Fruit fly (Drosophila melanogaster) whole organism, embryonic: ENCODE results near the gene fz4.
A peak's percentile ranks its signal among the peaks of the same experiment; 100 is the strongest.

Experiments used
- Abd-B ChIP-seq: fragments of 200-800 bp; sonication (Bioruptor generic); optimal IDR thresholded peaks from 2 replicates; lab custom pipeline; 2018; ENCODE audit warnings: missing biosample characterization, mild to moderate bottlenecking, missing genetic modification characterization, moderate library complexity
- BtbVII ChIP-seq: fragments of 200-800 bp; sonication (Bioruptor generic); optimal IDR thresholded peaks from 3 replicates; lab custom pipeline; 2017; ENCODE audit warnings: missing biosample characterization, mild to moderate bottlenecking, missing genetic modification characterization
- Bteb2 ChIP-seq: fragments of 200-800 bp; sonication (Bioruptor generic); optimal IDR thresholded peaks from 2 replicates; lab custom pipeline; 2016; ENCODE audit warnings: missing biosample characterization, missing genetic modification characterization
- CG10209 ChIP-seq: fragments of 200-800 bp; sonication (Bioruptor generic); optimal IDR thresholded peaks from 3 replicates; lab custom pipeline; 2017; ENCODE audit warnings: missing biosample characterization, mild to moderate bottlenecking, missing genetic modification characterization, missing genetic modification reagents
- CG10267 ChIP-seq: fragments of 200-800 bp; sonication (Bioruptor generic); optimal IDR thresholded peaks from 2 replicates; lab custom pipeline; 2018; ENCODE audit warnings: missing biosample characterization, mild to moderate bottlenecking, missing genetic modification characterization, moderate library complexity
- CG12236 ChIP-seq: fragments of 200-800 bp; sonication (Bioruptor generic); optimal IDR thresholded peaks from 2 replicates; lab custom pipeline; 2016; ENCODE audit warnings: missing biosample characterization, missing genetic modification characterization
- CG1233 ChIP-seq: fragments of 200-800 bp; sonication (Bioruptor generic); optimal IDR thresholded peaks from 4 replicates; lab custom pipeline; 2018; ENCODE audit warnings: missing biosample characterization, mild to moderate bottlenecking, missing genetic modification characterization
- CG16779 ChIP-seq: fragments of 200-800 bp; sonication (Bioruptor generic); IDR thresholded peaks from 2 replicates; pipeline ENCODE4 v1.3.6; 2022; ENCODE audit warnings: missing biosample characterization, missing genetic modification characterization
- CG17385 ChIP-seq: fragments of 200-800 bp; sonication (Bioruptor generic); optimal IDR thresholded peaks from 3 replicates; lab custom pipeline; 2018; ENCODE audit warnings: missing biosample characterization, mild to moderate bottlenecking, missing genetic modification characterization
- CG17912 ChIP-seq: fragments of 200-800 bp; sonication (Bioruptor generic); optimal IDR thresholded peaks from 2 replicates; lab custom pipeline; 2018; ENCODE audit warnings: missing biosample characterization, mild to moderate bottlenecking, missing genetic modification characterization
- CG2202 ChIP-seq: fragments of 200-800 bp; sonication (Bioruptor generic); optimal IDR thresholded peaks from 2 replicates; lab custom pipeline; 2018; ENCODE audit warnings: missing biosample characterization, mild to moderate bottlenecking, missing genetic modification characterization
- CG2875 ChIP-seq: fragments of 200-800 bp; sonication (Bioruptor generic); optimal IDR thresholded peaks from 2 replicates; lab custom pipeline; 2017; ENCODE audit warnings: missing biosample characterization, mild to moderate bottlenecking, missing genetic modification characterization, missing genetic modification reagents
- CG30020 ChIP-seq: fragments of 200-800 bp; optimal IDR thresholded peaks from 2 replicates; lab custom pipeline; 2019; ENCODE audit warnings: missing biosample characterization, mild to moderate bottlenecking, missing genetic modification characterization, moderate library complexity
- CG34224 ChIP-seq: fragments of 200-800 bp; sonication (Bioruptor generic); IDR thresholded peaks from 3 replicates; pipeline ENCODE4 v1.3.6; 2022; ENCODE audit warnings: missing biosample characterization, missing genetic modification characterization; ENCODE audit not compliant: partially characterized antibody
- CG43689 ChIP-seq: fragments of 200-800 bp; sonication (Bioruptor generic); IDR thresholded peaks from 2 replicates; pipeline ENCODE4 v1.3.6; 2022; ENCODE audit warnings: missing biosample characterization, missing genetic modification characterization
- CG9797 ChIP-seq: fragments of 200-800 bp; sonication (Bioruptor generic); optimal IDR thresholded peaks from 3 replicates; lab custom pipeline; 2018; ENCODE audit warnings: missing biosample characterization, mild to moderate bottlenecking, missing genetic modification characterization
- CG9817 ChIP-seq: fragments of 200-800 bp; sonication (Bioruptor generic); optimal IDR thresholded peaks from 2 replicates; lab custom pipeline; 2018; ENCODE audit warnings: missing biosample characterization, mild to moderate bottlenecking, missing genetic modification characterization, moderate library complexity
- CrebB ChIP-seq: fragments of 200-800 bp; sonication (Bioruptor generic); optimal IDR thresholded peaks from 3 replicates; lab custom pipeline; 2018; ENCODE audit warnings: missing biosample characterization, mild to moderate bottlenecking, missing genetic modification characterization
- Dfd ChIP-seq, 2 experiments: fragments of >200 bp; optimal IDR thresholded peaks; 2 replicates each; lab custom pipeline; 2017; ENCODE audit warnings: missing biosample characterization in 2 of 2, missing genetic modification characterization in 2 of 2
- Fer2 ChIP-seq: fragments of 200-800 bp; sonication (Bioruptor generic); optimal IDR thresholded peaks from 2 replicates; lab custom pipeline; 2018; ENCODE audit warnings: missing biosample characterization, mild to moderate bottlenecking, missing genetic modification characterization, moderate library complexity
- HLH4C ChIP-seq: fragments of 200-800 bp; sonication (Bioruptor generic); IDR thresholded peaks from 3 replicates; pipeline ENCODE4 v1.3.6; 2022; ENCODE audit warnings: missing biosample characterization, missing genetic modification characterization; ENCODE audit not compliant: partially characterized antibody
- Hr39 ChIP-seq: fragments of >200 bp; optimal IDR thresholded peaks from 2 replicates; lab custom pipeline; 2017
- Hr51 ChIP-seq, 2 experiments: fragments of 200-800 bp; sonication (Bioruptor generic); optimal IDR thresholded peaks; 2 replicates in 1 of 2; 3 replicates in 1 of 2; lab custom pipeline; 2016 to 2018; ENCODE audit warnings: missing biosample characterization in 2 of 2, missing genetic modification characterization in 2 of 2, mild to moderate bottlenecking in 1 of 2, moderate library complexity in 1 of 2
- Jarid2 ChIP-seq: fragments of 200-800 bp; sonication (Bioruptor generic); optimal IDR thresholded peaks from 3 replicates; lab custom pipeline; 2017; ENCODE audit warnings: mild to moderate bottlenecking, missing biosample characterization, missing genetic modification reagents, missing genetic modification characterization
- Kr ChIP-seq: fragments of 200-800 bp; sonication (Bioruptor generic); optimal IDR thresholded peaks from 2 replicates; lab custom pipeline; 2017; ENCODE audit warnings: missing biosample characterization, mild to moderate bottlenecking, missing genetic modification characterization
- MBD-R2 ChIP-seq: fragments of 200-800 bp; sonication (Bioruptor generic); IDR thresholded peaks from 2 replicates; pipeline ENCODE4 v1.3.6; 2022; ENCODE audit warnings: missing biosample characterization, missing genetic modification characterization
- Mad ChIP-seq: fragments of 200-800 bp; sonication (Bioruptor generic); optimal IDR thresholded peaks from 2 replicates; lab custom pipeline; 2016; ENCODE audit warnings: missing biosample characterization, missing genetic modification characterization
- Med ChIP-seq: fragments of 200-800 bp; sonication (Bioruptor generic); peaks from one replicate; lab custom pipeline; 2016; ENCODE audit warnings: missing biosample characterization, missing genetic modification characterization, mild to moderate bottlenecking, inconsistent platforms, moderate library complexity
- Oaz ChIP-seq: fragments of 200-800 bp; sonication (Bioruptor generic); IDR thresholded peaks from 2 replicates; pipeline ENCODE4 v1.3.6; 2022; ENCODE audit warnings: missing biosample characterization, missing genetic modification characterization
- Sry-β ChIP-seq: fragments of 200-800 bp; sonication (Bioruptor generic); optimal IDR thresholded peaks from 2 replicates; lab custom pipeline; 2018; ENCODE audit warnings: missing biosample characterization, mild to moderate bottlenecking, missing genetic modification characterization, moderate library complexity
- Sry-δ ChIP-seq: fragments of 200-800 bp; sonication (Bioruptor generic); optimal IDR thresholded peaks from 2 replicates; lab custom pipeline; 2016; ENCODE audit warnings: missing biosample characterization, missing genetic modification characterization
- Stat92E ChIP-seq, 3 experiments: fragments of >200 bp in 2 of 3; fragments of 200-800 bp in 1 of 3; sonication (Bioruptor generic) in 1 of 3; optimal IDR thresholded peaks; 2 replicates each; lab custom pipeline; 2017 to 2019; ENCODE audit warnings: missing biosample characterization in 3 of 3, missing genetic modification characterization in 3 of 3, mild to moderate bottlenecking in 1 of 3, moderate library complexity in 1 of 3
- amos ChIP-seq: fragments of 200-800 bp; sonication (Bioruptor generic); IDR thresholded peaks from 2 replicates; pipeline ENCODE4 v1.3.6; 2022; ENCODE audit warnings: missing biosample characterization, missing genetic modification characterization; ENCODE audit not compliant: partially characterized antibody
- btn ChIP-seq: fragments of 200-800 bp; sonication (Bioruptor generic); optimal IDR thresholded peaks from 2 replicates; lab custom pipeline; 2016; ENCODE audit warnings: missing biosample characterization, missing genetic modification characterization
- chn ChIP-seq: fragments of 200-800 bp; sonication (Bioruptor generic); optimal IDR thresholded peaks from 2 replicates; lab custom pipeline; 2016; ENCODE audit warnings: missing biosample characterization, missing genetic modification characterization
- dimm ChIP-seq: fragments of 200-800 bp; sonication (Bioruptor generic); IDR thresholded peaks from 2 replicates; pipeline ENCODE4 v1.3.6; 2022; ENCODE audit warnings: missing biosample characterization, missing genetic modification characterization
- fru ChIP-seq: fragments of >200 bp; optimal IDR thresholded peaks from 2 replicates; lab custom pipeline; 2017
- gem ChIP-seq: fragments of 200-800 bp; sonication (Bioruptor generic); optimal IDR thresholded peaks from 2 replicates; lab custom pipeline; 2019; ENCODE audit warnings: missing biosample characterization, mild to moderate bottlenecking, missing genetic modification characterization, moderate library complexity
- gsb ChIP-seq: fragments of 200-800 bp; sonication (Bioruptor generic); IDR thresholded peaks from 2 replicates; pipeline ENCODE4 v1.3.6; 2022; ENCODE audit warnings: missing biosample characterization, missing genetic modification characterization
- gsb-n ChIP-seq: fragments of 200-800 bp; sonication (Bioruptor generic); optimal IDR thresholded peaks from 3 replicates; lab custom pipeline; 2018; ENCODE audit warnings: missing biosample characterization, mild to moderate bottlenecking, missing genetic modification characterization
- ham ChIP-seq: fragments of 200-800 bp; sonication (Bioruptor generic); IDR thresholded peaks from 2 replicates; pipeline ENCODE4 v1.3.6; 2022; ENCODE audit warnings: missing biosample characterization, missing genetic modification characterization
- hth ChIP-seq: fragments of >200 bp; optimal IDR thresholded peaks from 2 replicates; lab custom pipeline; 2017; ENCODE audit warnings: inconsistent platforms
- repo ChIP-seq: fragments of 200-800 bp; sonication (Bioruptor generic); optimal IDR thresholded peaks from 2 replicates; lab custom pipeline; 2016; ENCODE audit warnings: missing biosample characterization, missing genetic modification characterization
- sc ChIP-seq, 3 experiments: fragments of >200 bp in 2 of 3; fragments of 200-800 bp in 1 of 3; sonication (Bioruptor generic) in 1 of 3; optimal IDR thresholded peaks; 2 replicates in 2 of 3; 3 replicates in 1 of 3; lab custom pipeline; 2017; ENCODE audit warnings: mild to moderate bottlenecking in 1 of 3, missing biosample characterization in 1 of 3, missing genetic modification characterization in 1 of 3, missing genetic modification reagents in 1 of 3
- so ChIP-seq: fragments of 200-800 bp; sonication (Bioruptor generic); IDR thresholded peaks from 3 replicates; pipeline ENCODE4 v1.3.6; 2022; ENCODE audit warnings: missing biosample characterization, missing genetic modification characterization
- sob ChIP-seq: fragments of 200-800 bp; sonication (Bioruptor generic); IDR thresholded peaks from 2 replicates; pipeline ENCODE4 v1.3.6; 2022; ENCODE audit warnings: missing biosample characterization, missing genetic modification characterization
- sqz ChIP-seq: fragments of 200-800 bp; sonication (Bioruptor generic); optimal IDR thresholded peaks from 3 replicates; lab custom pipeline; 2018; ENCODE audit warnings: missing biosample characterization, mild to moderate bottlenecking, missing genetic modification characterization
- trh ChIP-seq: fragments of 200-800 bp; sonication (Bioruptor generic); optimal IDR thresholded peaks from 2 replicates; lab custom pipeline; 2016; ENCODE audit warnings: missing biosample characterization, missing genetic modification characterization
- tup ChIP-seq: fragments of 200-800 bp; sonication (Bioruptor generic); optimal IDR thresholded peaks from 2 replicates; lab custom pipeline; 2016; ENCODE audit warnings: missing biosample characterization, mild to moderate bottlenecking, missing genetic modification characterization, moderate library complexity
- unpg ChIP-seq: fragments of 200-800 bp; sonication (Bioruptor generic); optimal IDR thresholded peaks from 3 replicates; lab custom pipeline; 2018; ENCODE audit warnings: missing biosample characterization, mild to moderate bottlenecking, missing genetic modification characterization, moderate library complexity
- zen ChIP-seq: fragments of 200-800 bp; sonication (Bioruptor generic); optimal IDR thresholded peaks from 3 replicates; lab custom pipeline; 2018; ENCODE audit warnings: missing biosample characterization, mild to moderate bottlenecking, missing genetic modification characterization, moderate library complexity

The fz4 gene

DNA sequence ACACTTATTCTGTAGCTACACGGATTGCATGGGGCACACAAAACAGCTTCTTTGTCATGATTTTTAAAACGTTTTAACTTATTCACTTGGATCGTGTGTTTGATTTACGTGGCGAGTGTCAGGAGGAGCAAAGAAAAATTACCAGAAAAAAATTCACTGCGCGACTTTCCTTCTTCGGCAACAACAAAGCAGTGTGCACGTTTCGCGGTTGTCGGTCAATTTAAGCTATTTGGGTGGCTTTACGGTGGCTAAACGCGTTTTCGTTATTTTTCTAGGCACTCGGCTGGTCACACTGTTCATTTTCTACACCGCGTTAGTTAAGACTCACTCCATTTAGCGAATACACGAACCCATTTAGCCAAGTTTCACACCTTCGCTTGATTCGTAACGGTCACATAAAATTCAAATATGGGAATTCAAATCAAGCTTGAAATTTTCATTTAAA lies 12.2 kb downstream of the fz4 start, which contains the start of gene Sxl (continued):
- peak; percentile 35 for TF ChIP-seq zen (tag; lab: Kevin White, UChicago)
- TF ChIP-seq Sry-β (GFP tag; lab: Kevin White, UChicago), result no peak
- TF ChIP-seq Abd-B (GFP tag; lab: Kevin White, UChicago), result peak; percentile 55
- TF ChIP-seq CG2875 (GFP tag; lab: Kevin White, UChicago), result no peak
- TF ChIP-seq Mad (GFP tag; lab: Kevin White, UChicago), result peak; percentile 8
- TF ChIP-seq unpg (GFP tag; lab: Kevin White, UChicago), result peak; percentile 20
- TF ChIP-seq CG34224 (GFP tag; lab: Robert Waterston, UW), result peak; percentile 34; the same call in 1 of the 3 replicates
- no peak for TF ChIP-seq tup (GFP tag; lab: Kevin White, UChicago)
- TF ChIP-seq CrebB (tag; lab: Kevin White, UChicago), result peak; percentile 51
- TF ChIP-seq Jarid2 (GFP tag; lab: Kevin White, UChicago), result peak; percentile 61
- TF ChIP-seq Hr39 (lab: Kevin White, UChicago), result no peak
- TF ChIP-seq sob, result peak; percentile 41
- TF ChIP-seq Bteb2 (GFP tag; lab: Kevin White, UChicago), result no peak
- peak; percentile 29 for TF ChIP-seq repo
- no peak for TF ChIP-seq CG16779 (GFP tag; lab: Robert Waterston, UW)
- peak; percentile 61 for TF ChIP-seq Sry-δ (GFP tag; lab: Kevin White, UChicago)
- TF ChIP-seq trh, result no peak
- peak; percentile 37 for TF ChIP-seq CG17912 (GFP tag; lab: Kevin White, UChicago)
- peak; percentile 92 for TF ChIP-seq Med
- TF ChIP-seq Fer2, result no peak
- no peak for TF ChIP-seq HLH4C (GFP tag; lab: Robert Waterston, UW)
- no peak for TF ChIP-seq Kr (GFP tag; lab: Kevin White, UChicago)
- peak; percentile 77 for TF ChIP-seq gsb-n (tag; lab: Kevin White, UChicago)
- TF ChIP-seq Dfd (GFP tag; optimal IDR thresholded peaks at IDR 0.05; lab: Kevin White, UChicago), result no peak
- TF ChIP-seq Oaz, result no peak
- TF ChIP-seq CG2202 (tag; lab: Kevin White, UChicago), result peak; percentile 29
- no peak for TF ChIP-seq fru (lab: Kevin White, UChicago)
- peak; percentile 48; the same call in 1 of the 2 replicates for TF ChIP-seq amos
- TF ChIP-seq Stat92E (GFP tag; optimal IDR thresholded peaks at IDR 0.05; lab: Kevin White, UChicago), result peak in 1 of 3 experiments; percentile 44
- no peak for TF ChIP-seq CG12236 (GFP tag; lab: Kevin White, UChicago)
- no peak for TF ChIP-seq chn (GFP tag; lab: Kevin White, UChicago)
- TF ChIP-seq dimm (GFP tag; lab: Robert Waterston, UW), result no peak
- TF ChIP-seq CG10209 (GFP tag; lab: Kevin White, UChicago), result no peak
- TF ChIP-seq CG1233 (GFP tag; lab: Kevin White, UChicago), result peak; percentile 1
- TF ChIP-seq CG17385 (GFP tag; lab: Kevin White, UChicago), result peak; percentile 39
- peak; percentile 73 for TF ChIP-seq CG10267 (tag; lab: Kevin White, UChicago)
- peak; percentile 99 for TF ChIP-seq CG9797 (GFP tag; lab: Kevin White, UChicago)
- no peak for TF ChIP-seq CG9817
- no peak for TF ChIP-seq gsb (GFP tag; lab: Robert Waterston, UW)
- no peak for TF ChIP-seq CG30020
- TF ChIP-seq so (GFP tag; lab: Robert Waterston, UW), result no peak
- no peak for TF ChIP-seq hth (lab: Kevin White, UChicago)
- no peak for TF ChIP-seq sc (optimal IDR thresholded peaks at IDR 0.05; lab: Kevin White, UChicago)
- TF ChIP-seq sc (GFP tag; optimal IDR thresholded peaks at IDR 0.05; lab: Kevin White, UChicago), result no peak
- no peak for TF ChIP-seq MBD-R2 (GFP tag; lab: Robert Waterston, UW)
- TF ChIP-seq sqz (GFP tag; lab: Kevin White, UChicago), result no peak
- TF ChIP-seq ham (GFP tag; lab: Robert Waterston, UW), result no peak
- TF ChIP-seq btn, result no peak
- TF ChIP-seq gem (tag; lab: Kevin White, UChicago), result no peak
- TF ChIP-seq Hr51 (GFP tag; optimal IDR thresholded peaks at IDR 0.05; lab: Kevin White, UChicago), result no peak
- TF ChIP-seq CG43689, result no peak
- no peak for TF ChIP-seq BtbVII (GFP tag; lab: Kevin White, UChicago)
